Worm (Caenorhabditis elegans) whole organism, young adult: ENCODE measurements around the gene lys-3.

Source experiments
- F49E8.2 ChIP-seq: sonication (generic microtip); optimal IDR thresholded peaks from 3 replicates; lab custom pipeline; 2017; ENCODE audit warnings: missing genetic modification characterization, mild to moderate bottlenecking, missing compliant biosample characterization, antibody characterized with exemption, moderate library complexity; ENCODE audit not compliant: insufficient read depth
- let-607 ChIP-seq, 2 experiments: fragments of 200-800 bp in 1 of 2; sonication (Bioruptor generic) in 1 of 2; sonication (generic microtip) in 1 of 2; optimal IDR thresholded peaks; 2 replicates each; lab custom pipeline; 2016 to 2018; ENCODE audit warnings: mild to moderate bottlenecking in 2 of 2, missing compliant biosample characterization in 2 of 2, missing genetic modification characterization in 2 of 2, moderate library complexity in 2 of 2, missing genotype in 1 of 2
- snpc-4 ChIP-seq, 5 experiments: fragments of 150-350 bp in 1 of 5; sonication (generic microtip) in 4 of 5; optimal IDR thresholded peaks; 2 replicates each; lab custom pipeline; 2014 to 2018; ENCODE audit warnings: missing genetic modification characterization in 5 of 5, missing biosample characterization in 3 of 5, antibody characterized with exemption in 2 of 5, mild to moderate bottlenecking in 2 of 5, missing compliant biosample characterization in 2 of 5, missing genotype in 2 of 5, moderate library complexity in 2 of 5, missing genetic modification reagents in 1 of 5
- tbp1 ChIP-seq: fragments of 200-800 bp; sonication (Bioruptor generic); optimal IDR thresholded peaks from 2 replicates; lab custom pipeline; 2018; ENCODE audit warnings: mild to moderate bottlenecking, missing genetic modification characterization, missing compliant biosample characterization

- TF ChIP-seq let-607 (tag; optimal IDR thresholded peaks at IDR 0.05; lab: Kevin White, UChicago) (no peak), snpc-4 (GFP tag; optimal IDR thresholded peaks at IDR 0.05; lab: Kevin White, UChicago) (no peak), snpc-4 (tag; optimal IDR thresholded peaks at IDR 0.05; lab: Kevin White, UChicago) (peak in 1 of 4 experiments; percentile 2), F49E8.2 (tag; lab: Kevin White, UChicago) (peak; percentile 58), tbp1 (peak; percentile 45)
Measured at ce11 chrV:10237959-10238444, 45.3 kb downstream of the lys-3 start.
